Worm (Caenorhabditis elegans): ENCODE measurements around the gene C14A6.13.

ce11 chrV:18123639-18124038 lies 37.5 kb downstream of the C14A6.13 start, which contains the start of gene fbxa-107:
- TF ChIP-seq ztf-23 (GFP tag; IDR thresholded peaks at IDR 0.05) (no peak), flt-1 (GFP tag; IDR thresholded peaks at IDR 0.05) (no peak), tab-1 (GFP tag; IDR thresholded peaks at IDR 0.05) (no peak), med-1 (GFP tag; optimal IDR thresholded peaks at IDR 0.05; ENCODE audit: insufficient read depth) (no peak)
